Worm (Caenorhabditis elegans): Measurements from ENCODE around the gene osm-7.
A peak's percentile ranks its signal among the peaks of the same experiment; 100 is the strongest.

Gene osm-7

DNA sequence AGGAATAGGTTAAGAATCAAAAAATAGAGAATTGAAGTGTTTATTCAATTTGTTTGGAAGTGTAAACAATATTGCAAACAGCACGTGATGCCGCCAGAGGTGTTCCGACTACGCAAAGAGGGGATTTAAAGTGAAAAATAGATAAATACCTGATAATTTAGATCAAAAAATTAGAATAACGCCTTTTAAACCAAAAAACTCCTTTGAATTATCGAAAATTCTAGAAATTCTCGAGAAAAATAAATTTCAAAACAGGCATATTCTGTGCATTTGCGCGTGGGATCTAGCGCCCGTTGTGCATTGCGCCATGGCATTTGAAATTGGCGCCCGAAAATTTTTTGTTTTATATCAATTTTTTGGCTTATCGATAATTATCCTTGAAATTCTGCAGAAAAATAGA lies 46.3 kb downstream of the osm-7 start, which contains the start of gene hip-1:
TSS of gene hip-1 (minus strand) at position 225 of the 400 bp plus-strand sequence.
- TF ChIP-seq egl-27 (tag; optimal IDR thresholded peaks at IDR 0.05) (no peak), pha-4 (tag; optimal IDR thresholded peaks at IDR 0.05) (peak; percentile 62), nhr-25 (tag; optimal IDR thresholded peaks at IDR 0.05) (peak; percentile 13), nfya-1 (tag; optimal IDR thresholded peaks at IDR 0.05; ENCODE audit: insufficient read depth) (peak; percentile 60), snpc-4 (tag; optimal IDR thresholded peaks at IDR 0.05) (peak; percentile 25), elt-2 (tag; optimal IDR thresholded peaks at IDR 0.05) (peak; percentile 16), hmg-11 (tag; optimal IDR thresholded peaks at IDR 0.05) (peak; percentile 76), lin-15B (tag; optimal IDR thresholded peaks at IDR 0.05) (peak; percentile 21), eor-1 (tag; optimal IDR thresholded peaks at IDR 0.05) (no peak)

- TF ChIP-seq ZK546.5 (tag; optimal IDR thresholded peaks at IDR 0.05) = no peak
- no peak for TF ChIP-seq fkh-10 (GFP tag; optimal IDR thresholded peaks at IDR 0.05)
- no peak for TF ChIP-seq ztf-4 (tag; optimal IDR thresholded peaks at IDR 0.05)
- no peak for TF ChIP-seq nfya-1 (tag; optimal IDR thresholded peaks at IDR 0.05; ENCODE audit: insufficient read depth)
- no peak for TF ChIP-seq elt-1 (tag; optimal IDR thresholded peaks at IDR 0.05)
- no peak for TF ChIP-seq unc-62 (GFP tag; optimal IDR thresholded peaks at IDR 0.05)
- no peak for TF ChIP-seq nhr-67 (tag; optimal IDR thresholded peaks at IDR 0.05)
- no peak for TF ChIP-seq nhr-43 (tag; optimal IDR thresholded peaks at IDR 0.05; ENCODE audit: poor library complexity, severe bottlenecking)
- TF ChIP-seq jun-1 (tag; optimal IDR thresholded peaks at IDR 0.05) = no peak
- no peak for TF ChIP-seq ceh-82 (tag; optimal IDR thresholded peaks at IDR 0.05)
Observed at ce11 chrIII:13623014-13623413, 47.0 kb downstream of the osm-7 start, which contains the start of gene mlc-5. Gene mlc-5, plus strand, starts transcription at chrIII:13623314.

- TF ChIP-seq fkh-2 (tag; optimal IDR thresholded peaks at IDR 0.05) (no peak), jun-1 (tag; optimal IDR thresholded peaks at IDR 0.05) (no peak), nhr-28 (tag; optimal IDR thresholded peaks at IDR 0.05) (no peak), nfya-1 (tag; optimal IDR thresholded peaks at IDR 0.05; ENCODE audit: insufficient read depth) (no peak), ama-1 (optimal IDR thresholded peaks at IDR 0.05) (peak; percentile 45), nhr-43 (tag; optimal IDR thresholded peaks at IDR 0.05; ENCODE audit: poor library complexity, severe bottlenecking) (peak; percentile 13), daf-12 (tag; optimal IDR thresholded peaks at IDR 0.05) (no peak), nhr-12 (tag; optimal IDR thresholded peaks at IDR 0.05) (no peak)
Observed at ce11 chrIII:13624226-13624625, 48.2 kb downstream of the osm-7 start, which contains the start of gene taf-9. Gene taf-9, plus strand, starts transcription at chrIII:13624276.

ce11 chrIII:13625650-13626430 lies 49.9 kb downstream of the osm-7 start:
- TF ChIP-seq ceh-28 (tag; optimal IDR thresholded peaks at IDR 0.05) (peak; percentile 6), nhr-23 (tag; optimal IDR thresholded peaks at IDR 0.05) (no peak), aly-2 (tag; optimal IDR thresholded peaks at IDR 0.05) (no peak), elt-3 (tag; optimal IDR thresholded peaks at IDR 0.05) (no peak), elt-2 (tag; optimal IDR thresholded peaks at IDR 0.05) (peak; percentile 30), ama-1 (optimal IDR thresholded peaks at IDR 0.05) (peak; percentile 58), eor-1 (tag; optimal IDR thresholded peaks at IDR 0.05) (no peak), fos-1 (tag; optimal IDR thresholded peaks at IDR 0.05) (no peak)

DNA sequence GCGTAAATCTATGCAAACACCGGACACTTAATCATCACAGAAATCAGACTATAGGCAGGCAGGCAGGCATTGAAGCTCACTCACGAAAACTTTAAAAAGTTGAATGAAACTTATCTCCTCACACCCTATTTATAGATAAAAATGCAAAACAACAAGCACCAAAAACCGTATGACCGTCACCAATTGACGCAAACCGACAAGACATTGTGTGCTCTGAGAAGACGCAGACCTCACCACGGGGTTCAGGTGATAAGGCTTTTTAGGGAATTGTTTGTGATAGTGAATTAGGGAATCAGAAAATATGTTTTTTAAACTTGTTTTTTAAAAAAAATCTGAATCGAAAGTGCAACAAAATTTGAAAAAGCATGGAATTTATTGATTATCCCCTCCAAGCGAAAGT lies 50.7 kb downstream of the osm-7 start, which contains the start of gene T12D8.5:
TSS of gene T12D8.5 (minus strand) at position 95 of the 400 bp plus-strand sequence.
- TF ChIP-seq jun-1 (tag; optimal IDR thresholded peaks at IDR 0.05) (peak; percentile 19), pqm-1 (tag; optimal IDR thresholded peaks at IDR 0.05) (peak; percentile 79), egl-5 (tag; optimal IDR thresholded peaks at IDR 0.05) (no peak), skn-1 (tag; optimal IDR thresholded peaks at IDR 0.05) (peak; percentile 2), pha-4 (tag; optimal IDR thresholded peaks at IDR 0.05) (peak; percentile 58), nhr-28 (tag; optimal IDR thresholded peaks at IDR 0.05) (no peak), nhr-77 (tag; optimal IDR thresholded peaks at IDR 0.05) (no peak), fos-1 (tag; optimal IDR thresholded peaks at IDR 0.05) (peak; percentile 6), aly-2 (tag; optimal IDR thresholded peaks at IDR 0.05) (no peak), elt-2 (tag; optimal IDR thresholded peaks at IDR 0.05) (peak; percentile 91)

Measured in whole organism, L3 larva.